Worm (Caenorhabditis elegans) whole organism, mixed stage, embryonic: ENCODE measurements around the gene ins-11.

Experiments used
- M03D4.4 ChIP-seq: sonication (generic microtip); optimal IDR thresholded peaks from 2 replicates; lab custom pipeline; 2017; ENCODE audit warnings: mild to moderate bottlenecking, missing genetic modification characterization, missing compliant biosample characterization
- bed-3 ChIP-seq: fragments of 200-800 bp; sonication (Bioruptor generic); optimal IDR thresholded peaks from 3 replicates; lab custom pipeline; 2018; ENCODE audit warnings: mild to moderate bottlenecking, missing genetic modification characterization, moderate library complexity, missing compliant biosample characterization
- blmp-1 ChIP-seq: fragments of 150-350 bp; optimal IDR thresholded peaks from 2 replicates; lab custom pipeline; 2014; ENCODE audit warnings: missing biosample characterization, missing genetic modification characterization
- ceh-39 ChIP-seq: fragments of 150-350 bp; optimal IDR thresholded peaks from 2 replicates; lab custom pipeline; 2014; ENCODE audit warnings: missing biosample characterization, missing genetic modification characterization
- ceh-83 ChIP-seq: fragments of 200-800 bp; sonication (Bioruptor generic); optimal IDR thresholded peaks from 2 replicates; lab custom pipeline; 2018; ENCODE audit warnings: mild to moderate bottlenecking, missing genetic modification characterization, missing compliant biosample characterization
- ces-1 ChIP-seq: fragments of 150-350 bp; optimal IDR thresholded peaks from 2 replicates; lab custom pipeline; 2014; ENCODE audit warnings: missing biosample characterization, missing genetic modification reagents, missing genetic modification characterization
- drap-1 ChIP-seq: fragments of 200-800 bp; sonication (Bioruptor generic); optimal IDR thresholded peaks from 3 replicates; lab custom pipeline; 2018; ENCODE audit warnings: mild to moderate bottlenecking, missing genetic modification characterization, missing compliant biosample characterization
- elt-1 ChIP-seq: sonication (generic microtip); optimal IDR thresholded peaks from 2 replicates; lab custom pipeline; 2017; ENCODE audit warnings: missing genetic modification characterization, mild to moderate bottlenecking, missing compliant biosample characterization, antibody characterized with exemption, moderate library complexity, borderline replicate concordance; ENCODE audit not compliant: insufficient read depth
- elt-3 ChIP-seq: fragments of 150-350 bp; optimal IDR thresholded peaks from 2 replicates; lab custom pipeline; 2014; ENCODE audit warnings: missing biosample characterization, missing genetic modification characterization
- flh-1 ChIP-seq: fragments of 200-800 bp; sonication (Bioruptor generic); optimal IDR thresholded peaks from 2 replicates; lab custom pipeline; 2018; ENCODE audit warnings: mild to moderate bottlenecking, missing genetic modification characterization, moderate library complexity, missing compliant biosample characterization
- ham-2 ChIP-seq: fragments of 200-800 bp; sonication (Bioruptor generic); optimal IDR thresholded peaks from 2 replicates; lab custom pipeline; 2018; ENCODE audit warnings: mild to moderate bottlenecking, missing genetic modification characterization, missing compliant biosample characterization
- hlh-1 ChIP-seq: fragments of 150-350 bp; optimal IDR thresholded peaks from 2 replicates; lab custom pipeline; 2014; ENCODE audit warnings: missing biosample characterization, missing genetic modification reagents, missing genetic modification characterization
- lin-13 ChIP-seq: fragments of 150-350 bp; optimal IDR thresholded peaks from 2 replicates; lab custom pipeline; 2014; ENCODE audit warnings: missing biosample characterization, missing genetic modification characterization
- lin-32 ChIP-seq: fragments of 200-800 bp; sonication (Bioruptor generic); optimal IDR thresholded peaks from 2 replicates; lab custom pipeline; 2018; ENCODE audit warnings: mild to moderate bottlenecking, missing genetic modification characterization, missing compliant biosample characterization
- lsy-2 ChIP-seq: fragments of 150-350 bp; optimal IDR thresholded peaks from 2 replicates; lab custom pipeline; 2014; ENCODE audit warnings: missing biosample characterization, missing genetic modification characterization
- mab-5 ChIP-seq: fragments of 150-350 bp; optimal IDR thresholded peaks from 2 replicates; lab custom pipeline; 2014; ENCODE audit warnings: missing biosample characterization, missing genetic modification characterization
- mep-1 ChIP-seq: fragments of 150-350 bp; optimal IDR thresholded peaks from 2 replicates; lab custom pipeline; 2017; ENCODE audit warnings: missing biosample characterization, missing genetic modification reagents, missing genetic modification characterization, inconsistent platforms
- mls-2 ChIP-seq: sonication (generic microtip); optimal IDR thresholded peaks from 2 replicates; lab custom pipeline; 2016; ENCODE audit warnings: mild to moderate bottlenecking, missing genetic modification characterization, moderate library complexity, missing compliant biosample characterization
- nhr-12 ChIP-seq: fragments of 150-350 bp; optimal IDR thresholded peaks from 2 replicates; lab custom pipeline; 2014; ENCODE audit warnings: missing biosample characterization, missing genetic modification characterization
- nhr-2 ChIP-seq: fragments of 150-350 bp; optimal IDR thresholded peaks from 2 replicates; lab custom pipeline; 2014; ENCODE audit warnings: missing biosample characterization, missing genetic modification characterization
- nhr-237 ChIP-seq: fragments of 150-350 bp; optimal IDR thresholded peaks from 2 replicates; lab custom pipeline; 2014; ENCODE audit warnings: missing biosample characterization, missing genetic modification characterization
- nhr-28 ChIP-seq: fragments of 150-350 bp; optimal IDR thresholded peaks from 2 replicates; lab custom pipeline; 2014; ENCODE audit warnings: missing biosample characterization, missing genetic modification characterization
- nhr-76 ChIP-seq: sonication (generic microtip); optimal IDR thresholded peaks from 2 replicates; lab custom pipeline; 2017; ENCODE audit warnings: missing biosample characterization, missing genetic modification characterization
- pha-4 ChIP-seq: fragments of 150-350 bp; optimal IDR thresholded peaks from 2 replicates; lab custom pipeline; 2018; ENCODE audit warnings: missing biosample characterization, missing genetic modification reagents, missing genetic modification characterization
- sem-2 ChIP-seq: fragments of 200-800 bp; sonication (Bioruptor generic); optimal IDR thresholded peaks from 2 replicates; lab custom pipeline; 2018; ENCODE audit warnings: mild to moderate bottlenecking, missing genetic modification characterization, missing compliant biosample characterization
- snpc-4 ChIP-seq: fragments of 150-350 bp; optimal IDR thresholded peaks from 2 replicates; lab custom pipeline; 2014; ENCODE audit warnings: missing biosample characterization, missing genetic modification characterization
- sptf-1 ChIP-seq: sonication (generic microtip); optimal IDR thresholded peaks from 2 replicates; lab custom pipeline; 2017; ENCODE audit warnings: mild to moderate bottlenecking, missing genetic modification characterization, moderate library complexity, missing compliant biosample characterization
- tbx-8 ChIP-seq: fragments of 200-800 bp; sonication (Bioruptor generic); optimal IDR thresholded peaks from 2 replicates; lab custom pipeline; 2018; ENCODE audit warnings: mild to moderate bottlenecking, missing genetic modification characterization, moderate library complexity, missing compliant biosample characterization
- unc-39 ChIP-seq: fragments of 150-350 bp; optimal IDR thresholded peaks from 2 replicates; lab custom pipeline; 2014; ENCODE audit warnings: missing biosample characterization, missing genetic modification characterization
- unc-62 ChIP-seq: fragments of 150-350 bp; optimal IDR thresholded peaks from 2 replicates; lab custom pipeline; 2014; ENCODE audit warnings: missing biosample characterization, missing genetic modification reagents, missing genetic modification characterization
- zip-8 ChIP-seq: fragments of 150-350 bp; optimal IDR thresholded peaks from 2 replicates; lab custom pipeline; 2014; ENCODE audit warnings: missing biosample characterization, missing genetic modification characterization
- ztf-11 ChIP-seq: fragments of 150-350 bp; optimal IDR thresholded peaks from 2 replicates; lab custom pipeline; 2014; ENCODE audit warnings: missing biosample characterization, missing genetic modification characterization

Gene ins-11

DNA sequence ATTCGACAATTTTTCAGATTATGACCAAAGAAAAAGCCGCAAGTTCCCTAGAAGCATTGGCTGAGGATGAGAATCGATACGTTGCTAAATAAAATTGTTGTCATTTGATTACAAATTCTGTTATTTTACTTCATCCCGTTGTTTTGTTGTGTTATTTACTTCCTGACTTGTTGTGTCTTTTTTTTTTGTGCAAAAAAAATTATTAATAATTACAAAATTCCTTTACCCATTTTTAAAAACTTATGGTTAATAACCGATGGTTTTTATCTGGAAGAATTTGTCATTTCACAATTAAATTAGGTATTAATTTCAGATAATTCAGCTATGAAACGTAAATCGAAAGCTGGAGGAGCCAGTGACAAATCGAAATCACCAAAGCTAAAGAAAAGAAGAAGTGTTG, 39.7 kb downstream of the ins-11 start, which contains the start of gene C17G10.1:
C17G10.1 (plus strand) TSS at position 301 of the 400 bp plus-strand sequence.
- TF ChIP-seq sem-2 (GFP tag; lab: Kevin White, UChicago): no peak
- no peak for TF ChIP-seq nhr-12 (tag; lab: Kevin White, UChicago)
- TF ChIP-seq ceh-83 (GFP tag; lab: Kevin White, UChicago): no peak
- no peak for TF ChIP-seq zip-8 (tag; lab: Kevin White, UChicago)
- no peak for TF ChIP-seq mab-5
- TF ChIP-seq drap-1: no peak
- TF ChIP-seq M03D4.4: no peak
- no peak for TF ChIP-seq ces-1 (GFP tag; lab: Kevin White, UChicago)
- no peak for TF ChIP-seq lin-32 (GFP tag; lab: Kevin White, UChicago)
- TF ChIP-seq unc-39 (tag; lab: Kevin White, UChicago): no peak
- TF ChIP-seq ceh-39: no peak
- no peak for TF ChIP-seq snpc-4 (tag; lab: Kevin White, UChicago)
- no peak for TF ChIP-seq pha-4 (tag; lab: Kevin White, UChicago)
- TF ChIP-seq lsy-2 (tag; lab: Kevin White, UChicago): no peak
- TF ChIP-seq flh-1 (GFP tag; lab: Kevin White, UChicago): no peak
- TF ChIP-seq tbx-8 (GFP tag; lab: Kevin White, UChicago): no peak
- no peak for TF ChIP-seq blmp-1 (tag; lab: Kevin White, UChicago)
- TF ChIP-seq nhr-2 (tag; lab: Kevin White, UChicago): no peak
- no peak for TF ChIP-seq sptf-1
- TF ChIP-seq hlh-1: no peak

DNA sequence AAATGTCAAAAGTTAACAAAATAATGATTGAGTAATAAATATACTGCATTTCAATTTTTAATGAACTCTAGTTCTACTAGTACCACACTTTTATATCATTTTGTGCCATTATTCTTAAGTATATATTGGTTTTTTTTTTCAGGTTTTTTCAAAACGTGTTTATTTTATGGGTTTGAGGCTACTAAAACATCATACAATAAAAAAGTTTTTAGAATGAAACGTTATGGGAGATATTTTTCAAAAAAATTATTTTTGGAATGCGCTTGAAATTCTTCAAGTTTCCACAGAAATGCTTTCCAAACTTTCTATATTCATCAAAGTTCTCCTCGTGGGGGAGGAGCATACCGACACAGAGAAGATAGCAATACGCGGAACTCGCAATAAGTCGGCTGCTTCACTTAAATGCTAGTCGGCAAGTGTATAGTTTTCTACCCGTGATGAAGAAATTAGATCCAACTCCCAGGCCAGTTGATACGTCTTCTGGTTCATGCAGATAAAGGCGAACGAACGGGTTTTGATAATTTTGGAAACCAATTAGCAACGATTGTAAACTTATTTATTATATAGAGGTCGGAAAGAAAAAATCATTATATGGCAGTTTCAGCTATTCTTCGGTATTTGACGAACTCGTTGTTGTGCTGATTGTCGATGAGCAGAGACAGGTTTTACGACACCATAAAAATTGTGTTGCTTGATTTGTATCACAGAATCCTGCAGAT, 43.0 kb downstream of the ins-11 start, which contains the start of gene C17G10.10:
C17G10.10 (minus strand) TSS at position 51 of the 719 bp plus-strand sequence.
- no peak for TF ChIP-seq flh-1 (GFP tag; lab: Kevin White, UChicago)
- TF ChIP-seq pha-4 (tag; lab: Kevin White, UChicago): peak; percentile 12

DNA sequence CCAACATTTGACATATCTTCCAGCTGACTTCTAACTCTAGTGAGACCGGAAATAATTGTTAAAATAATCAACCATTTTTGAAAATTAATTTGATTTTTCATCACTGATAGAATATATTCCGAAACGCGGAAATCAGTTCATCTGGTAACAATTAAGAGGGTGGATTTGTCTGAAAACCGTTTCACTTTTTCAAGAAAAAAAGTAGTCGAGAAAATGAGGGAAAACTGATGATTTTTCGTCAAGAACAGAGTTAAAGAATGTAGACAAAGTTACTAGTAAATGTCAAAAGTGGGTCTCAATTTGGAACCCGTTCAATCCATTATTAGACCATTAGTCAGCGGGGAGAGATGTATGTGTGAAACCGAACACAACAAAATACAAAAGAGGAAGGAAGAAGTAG, 46.7 kb downstream of the ins-11 start, which contains the start of gene C17G10.6:
C17G10.6 (minus strand) TSS at position 101 of the 400 bp plus-strand sequence.
- no peak for TF ChIP-seq hlh-1
- TF ChIP-seq bed-3 (GFP tag; lab: Kevin White, UChicago): no peak
- TF ChIP-seq ham-2: no peak
- TF ChIP-seq unc-62 (GFP tag; lab: Kevin White, UChicago): no peak
- no peak for TF ChIP-seq ztf-11 (tag; lab: Kevin White, UChicago)
- TF ChIP-seq nhr-237 (tag; lab: Kevin White, UChicago): no peak
- no peak for TF ChIP-seq sem-2 (GFP tag; lab: Kevin White, UChicago)
- no peak for TF ChIP-seq blmp-1 (tag; lab: Kevin White, UChicago)
- TF ChIP-seq snpc-4 (tag; lab: Kevin White, UChicago): no peak
- no peak for TF ChIP-seq mls-2 (tag; lab: Kevin White, UChicago)
- TF ChIP-seq pha-4 (tag; lab: Kevin White, UChicago): no peak
- TF ChIP-seq elt-3: no peak
- TF ChIP-seq flh-1 (GFP tag; lab: Kevin White, UChicago): no peak
- TF ChIP-seq ceh-39: no peak
- no peak for TF ChIP-seq ceh-83 (GFP tag; lab: Kevin White, UChicago)
- no peak for TF ChIP-seq nhr-28 (tag; lab: Kevin White, UChicago)

DNA sequence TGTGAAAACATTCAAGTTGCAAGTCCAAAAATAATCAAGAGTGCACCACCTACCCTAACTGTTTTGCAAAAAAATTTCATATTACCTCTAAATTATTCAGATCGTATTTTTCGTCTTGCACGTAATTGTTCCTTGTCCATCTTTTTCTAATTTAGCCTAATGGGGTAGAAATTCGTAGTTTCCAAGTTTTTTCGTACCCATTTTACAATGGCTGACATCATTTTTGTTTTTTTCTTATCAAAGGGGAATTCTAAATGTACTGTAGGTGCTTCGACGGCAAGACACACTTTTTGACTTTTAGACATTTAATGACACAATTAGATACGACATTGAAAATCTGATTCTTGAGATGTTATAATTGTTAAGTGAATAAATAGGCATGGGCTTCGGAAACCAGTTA, 47.9 kb downstream of the ins-11 start:
- no peak for TF ChIP-seq lin-13 (tag; lab: Kevin White, UChicago)
- no peak for TF ChIP-seq nhr-76 (tag; lab: Kevin White, UChicago)
- TF ChIP-seq mab-5: no peak
- TF ChIP-seq bed-3 (GFP tag; lab: Kevin White, UChicago): no peak
- TF ChIP-seq nhr-237 (tag; lab: Kevin White, UChicago): no peak
- no peak for TF ChIP-seq lin-32 (GFP tag; lab: Kevin White, UChicago)
- TF ChIP-seq ztf-11 (tag; lab: Kevin White, UChicago): no peak
- TF ChIP-seq mep-1 (tag; lab: Kevin White, UChicago): no peak
- TF ChIP-seq elt-1 (tag; lab: Kevin White, UChicago): no peak
- TF ChIP-seq unc-62 (GFP tag; lab: Kevin White, UChicago): no peak
